Worm (Caenorhabditis elegans) whole organism, L3 larva: ENCODE results near the gene B0252.11.

ENCODE experiments used
- aly-2 ChIP-seq: fragments of 150-350 bp; optimal IDR thresholded peaks from 2 replicates; lab custom pipeline; 2014; ENCODE audit warnings: missing biosample characterization, missing genetic modification characterization
- ceh-16 ChIP-seq: sonication (generic microtip); optimal IDR thresholded peaks from 2 replicates; lab custom pipeline; 2017; ENCODE audit warnings: missing biosample characterization, missing genetic modification characterization
- elt-2 ChIP-seq: sonication (generic microtip); optimal IDR thresholded peaks from 2 replicates; lab custom pipeline; 2016; ENCODE audit warnings: missing genetic modification reagents, mild to moderate bottlenecking, missing genetic modification characterization, missing compliant biosample characterization
- fkh-10 ChIP-seq: sonication (generic microtip); optimal IDR thresholded peaks from 2 replicates; lab custom pipeline; 2017; ENCODE audit warnings: missing biosample characterization, missing genetic modification reagents, missing genetic modification characterization
- fos-1 ChIP-seq: fragments of 150-350 bp; optimal IDR thresholded peaks from 2 replicates; lab custom pipeline; 2014; ENCODE audit warnings: missing biosample characterization, missing genetic modification characterization
- lin-15B ChIP-seq: fragments of 150-350 bp; optimal IDR thresholded peaks from 2 replicates; lab custom pipeline; 2014; ENCODE audit warnings: missing biosample characterization, missing genetic modification characterization
- nhr-43 ChIP-seq: sonication (generic microtip); optimal IDR thresholded peaks from 2 replicates; lab custom pipeline; 2016; ENCODE audit warnings: mild to moderate bottlenecking, missing genetic modification characterization, missing compliant biosample characterization; ENCODE audit not compliant: poor library complexity, severe bottlenecking
- nhr-76 ChIP-seq: fragments of 150-350 bp; sonication (generic microtip); optimal IDR thresholded peaks from 5 replicates; lab custom pipeline; 2014; ENCODE audit warnings: missing biosample characterization, missing genetic modification characterization
- snpc-4 ChIP-seq: fragments of 150-350 bp; optimal IDR thresholded peaks from 2 replicates; lab custom pipeline; 2014; ENCODE audit warnings: missing biosample characterization, missing genetic modification characterization
- unc-62 ChIP-seq: fragments of 150-350 bp; sonication (generic microtip); optimal IDR thresholded peaks from 4 replicates; lab custom pipeline; 2014; ENCODE audit warnings: missing biosample characterization, missing genetic modification reagents, missing genetic modification characterization
- zag-1 ChIP-seq: fragments of 150-350 bp; optimal IDR thresholded peaks from 2 replicates; lab custom pipeline; 2014; ENCODE audit warnings: missing biosample characterization, missing genetic modification characterization

DNA sequence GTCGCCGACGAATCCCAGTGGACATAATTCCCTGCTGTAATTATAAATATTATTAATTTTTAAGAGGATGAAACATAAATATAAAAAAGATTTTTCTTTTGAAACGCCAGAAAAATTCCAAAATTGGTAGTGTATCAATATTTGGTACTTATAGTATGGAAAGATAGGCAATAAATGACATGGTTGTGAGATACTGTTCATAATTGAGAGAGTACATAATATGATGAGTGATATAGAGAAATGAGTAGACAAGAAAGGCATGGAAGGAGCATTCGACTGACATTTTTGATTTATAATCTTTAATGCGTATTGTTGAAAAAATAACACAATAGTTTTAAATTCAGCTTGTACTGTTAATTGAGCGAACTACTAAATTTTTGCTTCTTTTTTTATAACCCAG is 20.1 kb downstream of the B0252.11 start, which contains the start of gene C44B7.11:
- TF ChIP-seq aly-2: no peak
- TF ChIP-seq unc-62: no peak
- TF ChIP-seq zag-1: no peak
- TF ChIP-seq fkh-10: no peak
- no peak for TF ChIP-seq ceh-16 (tag; lab: Kevin White, UChicago)
- peak; percentile 34 for TF ChIP-seq elt-2 (tag; lab: Kevin White, UChicago)
- no peak for TF ChIP-seq fos-1 (tag; lab: Kevin White, UChicago)
- no peak for TF ChIP-seq nhr-76 (tag; lab: Kevin White, UChicago)
- TF ChIP-seq snpc-4 (tag; lab: Kevin White, UChicago): no peak
- TF ChIP-seq nhr-43 (tag; lab: Kevin White, UChicago): no peak
- no peak for TF ChIP-seq lin-15B (tag; lab: Kevin White, UChicago)
